Fruit fly (Drosophila melanogaster) whole organism, embryonic: ENCODE measurements around the gene Sgs5bis.

ENCODE experiments used
- Awh ChIP-seq: fragments of 200-800 bp; sonication (Bioruptor generic); IDR thresholded peaks from 2 replicates; pipeline ENCODE4, ENCODE4 v1.3.6; 2022; ENCODE audit warnings: missing biosample characterization, missing genetic modification characterization
- CG11504 ChIP-seq: fragments of 200-800 bp; sonication (Bioruptor generic); optimal IDR thresholded peaks from 3 replicates; lab custom pipeline; 2019; ENCODE audit warnings: missing biosample characterization, mild to moderate bottlenecking, missing genetic modification characterization, moderate library complexity
- CG12104 ChIP-seq: fragments of 200-800 bp; sonication (Bioruptor generic); optimal IDR thresholded peaks from 3 replicates; lab custom pipeline; 2016; ENCODE audit warnings: missing biosample characterization, missing genetic modification characterization
- CG1233 ChIP-seq: fragments of 200-800 bp; sonication (Bioruptor generic); optimal IDR thresholded peaks from 4 replicates; lab custom pipeline; 2018; ENCODE audit warnings: missing biosample characterization, mild to moderate bottlenecking, missing genetic modification characterization
- CG12391 ChIP-seq: fragments of 200-800 bp; sonication (Bioruptor generic); optimal IDR thresholded peaks from 3 replicates; lab custom pipeline; 2018; ENCODE audit warnings: missing biosample characterization, mild to moderate bottlenecking, missing genetic modification characterization, moderate library complexity
- CG12744 ChIP-seq: fragments of 200-800 bp; sonication (Bioruptor generic); optimal IDR thresholded peaks from 2 replicates; lab custom pipeline; 2016; ENCODE audit warnings: missing biosample characterization, missing genetic modification characterization
- CG14667 ChIP-seq: fragments of 200-800 bp; sonication (Bioruptor generic); IDR thresholded peaks from 2 replicates; pipeline ENCODE4 v1.3.6; 2022; ENCODE audit warnings: missing biosample characterization, missing genetic modification characterization
- CG1529 ChIP-seq: fragments of 200-800 bp; sonication (Bioruptor generic); optimal IDR thresholded peaks from 3 replicates; lab custom pipeline; 2018; ENCODE audit warnings: missing biosample characterization, missing genetic modification characterization
- CG16779 ChIP-seq: fragments of 200-800 bp; sonication (Bioruptor generic); IDR thresholded peaks from 2 replicates; pipeline ENCODE4 v1.3.6; 2022; ENCODE audit warnings: missing biosample characterization, missing genetic modification characterization
- CG17385 ChIP-seq: fragments of 200-800 bp; sonication (Bioruptor generic); optimal IDR thresholded peaks from 3 replicates; lab custom pipeline; 2018; ENCODE audit warnings: missing biosample characterization, mild to moderate bottlenecking, missing genetic modification characterization
- CG17829 ChIP-seq: fragments of 200-800 bp; optimal IDR thresholded peaks from 2 replicates; lab custom pipeline; 2019; ENCODE audit warnings: missing biosample characterization, mild to moderate bottlenecking, missing genetic modification characterization, moderate library complexity
- CG2889 ChIP-seq: fragments of 200-800 bp; sonication (Bioruptor generic); IDR thresholded peaks from 3 replicates; pipeline ENCODE4 v1.3.6; 2022; ENCODE audit warnings: missing biosample characterization, missing genetic modification characterization
- CG31388 ChIP-seq: fragments of 200-800 bp; sonication (Bioruptor generic); optimal IDR thresholded peaks from 2 replicates; lab custom pipeline; 2016; ENCODE audit warnings: missing biosample characterization, missing genetic modification characterization
- CG33213 ChIP-seq: fragments of 200-800 bp; sonication (Bioruptor generic); optimal IDR thresholded peaks from 3 replicates; lab custom pipeline; 2016; ENCODE audit warnings: missing biosample characterization, missing genetic modification characterization
- CG4730 ChIP-seq: fragments of 200-800 bp; sonication (Bioruptor generic); IDR thresholded peaks from 2 replicates; pipeline ENCODE4 v1.3.6; 2022; ENCODE audit warnings: missing biosample characterization, missing genetic modification characterization
- CG6254 ChIP-seq: fragments of 200-800 bp; sonication (Bioruptor generic); optimal IDR thresholded peaks from 3 replicates; lab custom pipeline; 2017; ENCODE audit warnings: mild to moderate bottlenecking, missing biosample characterization, missing genetic modification reagents, missing genetic modification characterization
- CG7556 ChIP-seq: fragments of 200-800 bp; sonication (Bioruptor generic); optimal IDR thresholded peaks from 2 replicates; lab custom pipeline; 2017; ENCODE audit warnings: missing biosample characterization, mild to moderate bottlenecking, missing genetic modification characterization
- CG7745 ChIP-seq: fragments of 200-800 bp; sonication (Bioruptor generic); optimal IDR thresholded peaks from 2 replicates; lab custom pipeline; 2018; ENCODE audit warnings: missing biosample characterization, mild to moderate bottlenecking, missing genetic modification characterization, moderate library complexity
- CG7928 ChIP-seq: fragments of 200-800 bp; sonication (Bioruptor generic); optimal IDR thresholded peaks from 2 replicates; lab custom pipeline; 2017; ENCODE audit warnings: missing biosample characterization, mild to moderate bottlenecking, missing genetic modification characterization
- Dbx ChIP-seq: fragments of 200-800 bp; sonication (Bioruptor generic); IDR thresholded peaks from 3 replicates; pipeline ENCODE4 v1.3.6; 2022; ENCODE audit warnings: missing biosample characterization, missing genetic modification characterization
- Deaf1 ChIP-seq: fragments of 200-800 bp; optimal IDR thresholded peaks from 3 replicates; lab custom pipeline; 2019; ENCODE audit warnings: missing biosample characterization, mild to moderate bottlenecking, missing genetic modification characterization, moderate library complexity
- Dek ChIP-seq: fragments of 200-800 bp; sonication (Bioruptor generic); optimal IDR thresholded peaks from 3 replicates; lab custom pipeline; 2019; ENCODE audit warnings: missing biosample characterization, mild to moderate bottlenecking, missing genetic modification characterization, moderate library complexity
- Doc3 ChIP-seq: fragments of 200-800 bp; sonication (Bioruptor generic); IDR thresholded peaks from 3 replicates; pipeline ENCODE4 v1.3.6; 2022; ENCODE audit warnings: missing biosample characterization, missing genetic modification characterization; ENCODE audit not compliant: partially characterized antibody
- HLH54F ChIP-seq: fragments of 200-800 bp; sonication (Bioruptor generic); optimal IDR thresholded peaks from 3 replicates; lab custom pipeline; 2016; ENCODE audit warnings: missing biosample characterization, missing genetic modification characterization
- Hr3 ChIP-seq: fragments of 200-800 bp; sonication (Bioruptor generic); optimal IDR thresholded peaks from 3 replicates; lab custom pipeline; 2016; ENCODE audit warnings: missing biosample characterization, missing genetic modification characterization
- MTF-1 ChIP-seq: fragments of 200-800 bp; sonication (Bioruptor generic); optimal IDR thresholded peaks from 2 replicates; lab custom pipeline; 2018; ENCODE audit warnings: missing biosample characterization, mild to moderate bottlenecking, missing genetic modification characterization, borderline replicate concordance
- NC2β ChIP-seq: fragments of 200-800 bp; sonication (Bioruptor generic); optimal IDR thresholded peaks from 2 replicates; lab custom pipeline; 2016; ENCODE audit warnings: missing biosample characterization, missing genetic modification characterization
- Spps ChIP-seq: fragments of 200-800 bp; sonication (Bioruptor generic); optimal IDR thresholded peaks from 2 replicates; lab custom pipeline; 2018; ENCODE audit warnings: missing biosample characterization, mild to moderate bottlenecking, missing genetic modification characterization
- Sry-β ChIP-seq: fragments of 200-800 bp; sonication (Bioruptor generic); optimal IDR thresholded peaks from 2 replicates; lab custom pipeline; 2018; ENCODE audit warnings: missing biosample characterization, mild to moderate bottlenecking, missing genetic modification characterization, moderate library complexity
- Trl ChIP-seq, 3 experiments: fragments of >200 bp in 2 of 3; fragments of 200-800 bp in 1 of 3; sonication (Bioruptor generic) in 1 of 3; optimal IDR thresholded peaks; 2 replicates in 1 of 3; 3 replicates in 2 of 3; lab custom pipeline; 2016 to 2017; ENCODE audit warnings: missing biosample characterization in 1 of 3, missing genetic modification characterization in 1 of 3
- ap ChIP-seq: fragments of 200-800 bp; sonication (Bioruptor generic); IDR thresholded peaks from 2 replicates; pipeline ENCODE4 v1.3.6; 2022; ENCODE audit warnings: missing biosample characterization, missing genetic modification characterization
- bbx ChIP-seq: fragments of 200-800 bp; sonication (Bioruptor generic); IDR thresholded peaks from 2 replicates; pipeline ENCODE4 v1.3.6; 2022; ENCODE audit warnings: missing biosample characterization, missing genetic modification characterization; ENCODE audit not compliant: partially characterized antibody
- da ChIP-seq: fragments of 200-800 bp; sonication (Bioruptor generic); optimal IDR thresholded peaks from 2 replicates; lab custom pipeline; 2016; ENCODE audit warnings: missing biosample characterization, missing genetic modification characterization
- dan ChIP-seq: fragments of 200-800 bp; sonication (Bioruptor generic); IDR thresholded peaks from 2 replicates; pipeline ENCODE4 v1.3.6; 2022; ENCODE audit warnings: missing biosample characterization, missing genetic modification characterization
- danr ChIP-seq: fragments of 200-800 bp; sonication (Bioruptor generic); IDR thresholded peaks from 2 replicates; pipeline ENCODE4 v1.3.6; 2022; ENCODE audit warnings: missing biosample characterization, missing genetic modification characterization
- dmrt99B ChIP-seq: fragments of 200-800 bp; sonication (Bioruptor generic); optimal IDR thresholded peaks from 2 replicates; lab custom pipeline; 2018; ENCODE audit warnings: missing biosample characterization, mild to moderate bottlenecking, missing genetic modification characterization, moderate library complexity
- dpn ChIP-seq, 2 experiments: fragments of 200-800 bp; sonication (Bioruptor generic); optimal IDR thresholded peaks; 3 replicates each; lab custom pipeline; 2016; ENCODE audit warnings: missing biosample characterization in 2 of 2, missing genetic modification characterization in 2 of 2
- eyg ChIP-seq: fragments of 200-800 bp; sonication (Bioruptor generic); optimal IDR thresholded peaks from 3 replicates; lab custom pipeline; 2016; ENCODE audit warnings: missing biosample characterization, missing genetic modification characterization
- gcm2 ChIP-seq: fragments of 200-800 bp; sonication (Bioruptor generic); optimal IDR thresholded peaks from 2 replicates; lab custom pipeline; 2016; ENCODE audit warnings: missing biosample characterization, missing genetic modification characterization
- gem ChIP-seq: fragments of 200-800 bp; sonication (Bioruptor generic); optimal IDR thresholded peaks from 2 replicates; lab custom pipeline; 2019; ENCODE audit warnings: missing biosample characterization, mild to moderate bottlenecking, missing genetic modification characterization, moderate library complexity
- kni ChIP-seq: fragments of 200-800 bp; sonication (Bioruptor generic); optimal IDR thresholded peaks from 3 replicates; lab custom pipeline; 2017; ENCODE audit warnings: mild to moderate bottlenecking, missing biosample characterization, missing genetic modification reagents, missing genetic modification characterization
- lola ChIP-seq, 3 experiments: fragments of >200 bp in 2 of 3; fragments of 200-800 bp in 1 of 3; sonication (Bioruptor generic) in 1 of 3; optimal IDR thresholded peaks; 2 replicates each; lab custom pipeline; 2017 to 2019; ENCODE audit warnings: missing biosample characterization in 3 of 3, missing genetic modification characterization in 3 of 3, mild to moderate bottlenecking in 1 of 3, moderate library complexity in 1 of 3
- nerfin-2 ChIP-seq: fragments of 200-800 bp; sonication (Bioruptor generic); IDR thresholded peaks from 2 replicates; pipeline ENCODE4 v1.3.6; 2022; ENCODE audit warnings: missing biosample characterization, missing genetic modification characterization; ENCODE audit not compliant: partially characterized antibody
- scrt ChIP-seq: fragments of 200-800 bp; sonication (Bioruptor generic); optimal IDR thresholded peaks from 2 replicates; lab custom pipeline; 2018; ENCODE audit warnings: missing biosample characterization, mild to moderate bottlenecking, missing genetic modification characterization, moderate library complexity
- sd ChIP-seq: fragments of 200-800 bp; sonication (Bioruptor generic); optimal IDR thresholded peaks from 3 replicates; lab custom pipeline; 2018; ENCODE audit warnings: missing biosample characterization, mild to moderate bottlenecking, missing genetic modification characterization, moderate library complexity
- slp2 ChIP-seq: fragments of 200-800 bp; sonication (Bioruptor generic); optimal IDR thresholded peaks from 2 replicates; lab custom pipeline; 2016; ENCODE audit warnings: missing biosample characterization, missing genetic modification characterization
- sob ChIP-seq: fragments of 200-800 bp; sonication (Bioruptor generic); IDR thresholded peaks from 2 replicates; pipeline ENCODE4 v1.3.6; 2022; ENCODE audit warnings: missing biosample characterization, missing genetic modification characterization
- sr ChIP-seq: fragments of 200-800 bp; sonication (Bioruptor generic); IDR thresholded peaks from 3 replicates; pipeline ENCODE4 v1.3.6; 2022; ENCODE audit warnings: missing biosample characterization, missing genetic modification characterization
- ssp ChIP-seq: fragments of 200-800 bp; sonication (Bioruptor generic); IDR thresholded peaks from 2 replicates; pipeline ENCODE4 v1.3.6; 2022; ENCODE audit warnings: missing biosample characterization, missing genetic modification characterization
- stc ChIP-seq: fragments of 200-800 bp; sonication (Bioruptor generic); IDR thresholded peaks from 2 replicates; pipeline ENCODE4 v1.3.6; 2022; ENCODE audit warnings: missing biosample characterization, missing genetic modification characterization
- trh ChIP-seq: fragments of 200-800 bp; sonication (Bioruptor generic); optimal IDR thresholded peaks from 2 replicates; lab custom pipeline; 2016; ENCODE audit warnings: missing biosample characterization, missing genetic modification characterization

Sgs5bis gene

dm6 chr3R:17591831-17592230 lies 2.4 kb upstream of the Sgs5bis start (continued):
- TF ChIP-seq Spps, result no peak
- no peak for TF ChIP-seq da (GFP tag; lab: Kevin White, UChicago)
- no peak for TF ChIP-seq CG7928 (GFP tag; lab: Kevin White, UChicago)
- TF ChIP-seq sob (GFP tag; lab: Robert Waterston, UW), result no peak
- no peak for TF ChIP-seq CG7745
- no peak for TF ChIP-seq CG33213 (GFP tag; lab: Kevin White, UChicago)
- TF ChIP-seq CG14667, result no peak
- TF ChIP-seq danr, result no peak
- no peak for TF ChIP-seq Deaf1 (tag; lab: Kevin White, UChicago)
- peak; percentile 12 for TF ChIP-seq CG17829 (tag; lab: Kevin White, UChicago)
- no peak for TF ChIP-seq CG6254 (GFP tag; lab: Kevin White, UChicago)
- TF ChIP-seq MTF-1 (GFP tag; lab: Kevin White, UChicago), result no peak
- TF ChIP-seq CG17385 (GFP tag; lab: Kevin White, UChicago), result no peak
- TF ChIP-seq slp2, result no peak
- TF ChIP-seq Doc3, result no peak
- TF ChIP-seq CG1233 (GFP tag; lab: Kevin White, UChicago), result no peak
- no peak for TF ChIP-seq nerfin-2 (GFP tag; lab: Robert Waterston, UW)
- no peak for TF ChIP-seq Sry-β (GFP tag; lab: Kevin White, UChicago)
- TF ChIP-seq gem (tag; lab: Kevin White, UChicago), result peak; percentile 49
- no peak for TF ChIP-seq gcm2 (GFP tag; lab: Kevin White, UChicago)
- TF ChIP-seq CG11504, result peak; percentile 54
- TF ChIP-seq Dek (tag; lab: Kevin White, UChicago), result no peak
- TF ChIP-seq eyg (GFP tag; lab: Kevin White, UChicago), result no peak
- TF ChIP-seq CG12744 (GFP tag; lab: Kevin White, UChicago), result no peak
- no peak for TF ChIP-seq Hr3 (GFP tag; lab: Kevin White, UChicago)
- TF ChIP-seq CG7556 (GFP tag; lab: Kevin White, UChicago), result no peak
- TF ChIP-seq dpn (GFP tag; optimal IDR thresholded peaks at IDR 0.05; lab: Kevin White, UChicago), result no peak
- TF ChIP-seq CG1529, result no peak
- TF ChIP-seq CG16779 (GFP tag; lab: Robert Waterston, UW), result no peak
- TF ChIP-seq lola (GFP tag; optimal IDR thresholded peaks at IDR 0.05; lab: Kevin White, UChicago), result peak in 1 of 3 experiments; percentile 16
- no peak for TF ChIP-seq Trl (optimal IDR thresholded peaks at IDR 0.05; lab: Kevin White, UChicago)
- no peak for TF ChIP-seq Trl (GFP tag; optimal IDR thresholded peaks at IDR 0.05; lab: Kevin White, UChicago)
- TF ChIP-seq CG31388 (GFP tag; lab: Kevin White, UChicago), result no peak
- no peak for TF ChIP-seq bbx (GFP tag; lab: Robert Waterston, UW)
- TF ChIP-seq CG4730 (GFP tag; lab: Robert Waterston, UW), result no peak
- TF ChIP-seq Dbx, result no peak
- TF ChIP-seq ap (GFP tag; lab: Robert Waterston, UW), result no peak
- TF ChIP-seq scrt (GFP tag; lab: Kevin White, UChicago), result no peak
- peak; percentile 5 for TF ChIP-seq dmrt99B (tag; lab: Kevin White, UChicago)
- TF ChIP-seq Awh (GFP tag; lab: Robert Waterston, UW), result peak; percentile 58; the same call in 1 of the 2 replicates
- TF ChIP-seq trh (GFP tag; lab: Kevin White, UChicago), result no peak
- TF ChIP-seq HLH54F (GFP tag; lab: Kevin White, UChicago), result no peak
- no peak for TF ChIP-seq CG12104 (GFP tag; lab: Kevin White, UChicago)
- no peak for TF ChIP-seq sr (GFP tag; lab: Robert Waterston, UW)
- TF ChIP-seq CG12391 (tag; lab: Kevin White, UChicago), result peak; percentile 22
- TF ChIP-seq stc (GFP tag; lab: Robert Waterston, UW), result no peak
- no peak for TF ChIP-seq kni (GFP tag; lab: Kevin White, UChicago)
- no peak for TF ChIP-seq ssp (GFP tag; lab: Robert Waterston, UW)
- TF ChIP-seq sd (tag; lab: Kevin White, UChicago), result no peak
- TF ChIP-seq CG2889 (GFP tag; lab: Robert Waterston, UW), result no peak
- no peak for TF ChIP-seq dan (GFP tag; lab: Robert Waterston, UW)
- TF ChIP-seq NC2β, result no peak
